Worm (Caenorhabditis elegans) whole organism, young adult: ENCODE data around the gene F37B12.1.

Source experiments
- D2030.7 ChIP-seq: fragments of 200-800 bp; sonication (Bioruptor generic); IDR thresholded peaks from 2 replicates; pipeline ENCODE4 v1.3.6; 2022; ENCODE audit warnings: missing genetic modification reagents, missing genetic modification characterization, missing compliant biosample characterization
- F22D6.2 ChIP-seq: sonication (generic microtip); optimal IDR thresholded peaks from 2 replicates; lab custom pipeline; 2016; ENCODE audit warnings: mild to moderate bottlenecking, missing genetic modification characterization, missing compliant biosample characterization
- F23B12.7 ChIP-seq: sonication (generic microtip); optimal IDR thresholded peaks from 2 replicates; lab custom pipeline; 2017; ENCODE audit warnings: missing genetic modification characterization, mild to moderate bottlenecking, missing compliant biosample characterization, antibody characterized with exemption, moderate library complexity; ENCODE audit not compliant: insufficient read depth
- F33H1.4 ChIP-seq: fragments of 200-800 bp; sonication (Bioruptor generic); IDR thresholded peaks from 2 replicates; pipeline ENCODE4 v1.3.6; 2022; ENCODE audit warnings: missing genetic modification reagents, missing genetic modification characterization, missing compliant biosample characterization
- F37B4.10 ChIP-seq: fragments of 200-800 bp; sonication (Bioruptor generic); IDR thresholded peaks from 2 replicates; pipeline ENCODE4 v1.3.6; 2022; ENCODE audit warnings: missing genetic modification characterization, missing compliant biosample characterization
- F39B2.1 ChIP-seq: fragments of 200-800 bp; sonication (Bioruptor generic); IDR thresholded peaks from 2 replicates; pipeline ENCODE4 v1.3.6; 2022; ENCODE audit warnings: missing genetic modification reagents, missing genetic modification characterization, missing compliant biosample characterization
- F52B5.7 ChIP-seq: sonication (generic microtip); optimal IDR thresholded peaks from 2 replicates; lab custom pipeline; 2016; ENCODE audit warnings: mild to moderate bottlenecking, missing genetic modification characterization, missing compliant biosample characterization
- Y79H2A.3 ChIP-seq: fragments of 200-800 bp; sonication (Bioruptor generic); conservative IDR thresholded peaks from 2 replicates; pipeline ENCODE4 v1.3.6; 2022; ENCODE audit warnings: missing genetic modification reagents, missing genetic modification characterization, missing compliant biosample characterization
- ama-1 ChIP-seq, 3 experiments: fragments of 150-350 bp in 1 of 3; sonication (generic microtip) in 2 of 3; optimal IDR thresholded peaks; 2 replicates each; lab custom pipeline; 2014 to 2018; ENCODE audit warnings: missing biosample characterization in 2 of 3, missing genetic modification characterization in 2 of 3, missing genetic modification reagents in 2 of 3
- ceh-79 ChIP-seq: sonication (generic microtip); optimal IDR thresholded peaks from 2 replicates; lab custom pipeline; 2017; ENCODE audit warnings: mild to moderate bottlenecking, missing genetic modification characterization, missing compliant biosample characterization
- ceh-91 ChIP-seq: fragments of 200-800 bp; sonication (Bioruptor generic); IDR thresholded peaks from 2 replicates; pipeline ENCODE4 v1.3.6; 2022; ENCODE audit warnings: missing genetic modification reagents, missing genetic modification characterization, missing compliant biosample characterization
- dpff-1 ChIP-seq: sonication (generic microtip); optimal IDR thresholded peaks from 2 replicates; lab custom pipeline; 2017; ENCODE audit warnings: mild to moderate bottlenecking, missing genetic modification characterization, missing compliant biosample characterization
- dpl-1 ChIP-seq: fragments of 150-350 bp; optimal IDR thresholded peaks from 2 replicates; lab custom pipeline; 2014; ENCODE audit warnings: missing biosample characterization, missing genetic modification reagents, missing genetic modification characterization
- egrh-3 ChIP-seq: fragments of 200-800 bp; sonication (Bioruptor generic); IDR thresholded peaks from 2 replicates; pipeline ENCODE4 v1.3.6; 2022; ENCODE audit warnings: missing genetic modification reagents, missing genetic modification characterization, missing compliant biosample characterization
- him-1 ChIP-seq: sonication (generic microtip); optimal IDR thresholded peaks from 2 replicates; lab custom pipeline; 2016; ENCODE audit warnings: missing genotype, missing genetic modification reagents, missing genetic modification characterization, missing compliant biosample characterization
- hlh-26 ChIP-seq: fragments of 200-800 bp; sonication (Bioruptor generic); conservative IDR thresholded peaks from 2 replicates; pipeline ENCODE4 v1.3.6; 2022; ENCODE audit warnings: missing genetic modification reagents, missing genetic modification characterization, missing compliant biosample characterization
- hsf-1 ChIP-seq: fragments of 200-800 bp; sonication (Bioruptor generic); IDR thresholded peaks from 2 replicates; pipeline ENCODE4 v1.3.6; 2022; ENCODE audit warnings: missing genetic modification reagents, missing genetic modification characterization, missing compliant biosample characterization
- lin-26 ChIP-seq: fragments of 200-800 bp; sonication (Bioruptor generic); IDR thresholded peaks from 2 replicates; pipeline ENCODE4 v1.3.6; 2022; ENCODE audit warnings: missing genetic modification reagents, missing genetic modification characterization, missing compliant biosample characterization
- lin-35 ChIP-seq, 3 experiments: fragments of 150-350 bp in 2 of 3; sonication (generic microtip) in 1 of 3; optimal IDR thresholded peaks; 2 replicates each; lab custom pipeline; 2014 to 2018; ENCODE audit warnings: missing biosample characterization in 3 of 3, missing genetic modification characterization in 3 of 3, missing genetic modification reagents in 3 of 3
- lin-40 ChIP-seq: sonication (generic microtip); optimal IDR thresholded peaks from 2 replicates; lab custom pipeline; 2016; ENCODE audit warnings: missing genetic modification characterization, mild to moderate bottlenecking, missing compliant biosample characterization, missing genotype, missing genetic modification reagents
- lin-54 ChIP-seq: fragments of 200-800 bp; sonication (Bioruptor generic); optimal IDR thresholded peaks from 2 replicates; lab custom pipeline; 2018; ENCODE audit warnings: mild to moderate bottlenecking, missing genetic modification characterization, missing compliant biosample characterization
- lsl-1 ChIP-seq: fragments of 200-800 bp; sonication (Bioruptor generic); optimal IDR thresholded peaks from 2 replicates; lab custom pipeline; 2018; ENCODE audit warnings: mild to moderate bottlenecking, missing genetic modification characterization, moderate library complexity, missing compliant biosample characterization
- lsy-27 ChIP-seq: sonication (generic microtip); optimal IDR thresholded peaks from 2 replicates; lab custom pipeline; 2017; ENCODE audit warnings: missing genetic modification characterization, mild to moderate bottlenecking, missing compliant biosample characterization, antibody characterized with exemption, missing genotype, borderline replicate concordance; ENCODE audit not compliant: insufficient read depth
- madf-10 ChIP-seq: sonication (generic microtip); optimal IDR thresholded peaks from 2 replicates; lab custom pipeline; 2016; ENCODE audit warnings: mild to moderate bottlenecking, missing genetic modification characterization, missing compliant biosample characterization
- madf-6 ChIP-seq: fragments of 200-800 bp; sonication (Bioruptor generic); IDR thresholded peaks from 2 replicates; pipeline ENCODE4 v1.3.6; 2022; ENCODE audit warnings: missing genetic modification reagents, missing genetic modification characterization, missing compliant biosample characterization
- mcd-1 ChIP-seq: fragments of 200-800 bp; sonication (Bioruptor generic); IDR thresholded peaks from 2 replicates; pipeline ENCODE4 v1.3.6; 2022; ENCODE audit warnings: missing genetic modification reagents, missing genetic modification characterization, missing compliant biosample characterization
- mel-28 ChIP-seq: sonication (generic microtip); optimal IDR thresholded peaks from 2 replicates; lab custom pipeline; 2016; ENCODE audit warnings: borderline replicate concordance, mild to moderate bottlenecking, missing genetic modification characterization, missing compliant biosample characterization
- nhr-27 ChIP-seq: fragments of 200-800 bp; sonication (Bioruptor generic); optimal IDR thresholded peaks from 2 replicates; lab custom pipeline; 2018; ENCODE audit warnings: mild to moderate bottlenecking, missing genetic modification characterization, moderate library complexity, missing compliant biosample characterization
- nhr-80 ChIP-seq: sonication (generic microtip); optimal IDR thresholded peaks from 2 replicates; lab custom pipeline; 2016; ENCODE audit warnings: missing genetic modification characterization, missing compliant biosample characterization
- pbrm-1 ChIP-seq: fragments of 200-800 bp; sonication (Bioruptor generic); IDR thresholded peaks from 2 replicates; pipeline ENCODE4 v1.3.6; 2022; ENCODE audit warnings: missing genetic modification reagents, missing genetic modification characterization, missing compliant biosample characterization
- rpc-1 ChIP-seq, 2 experiments: fragments of 150-350 bp in 1 of 2; sonication (generic microtip) in 1 of 2; optimal IDR thresholded peaks; 2 replicates each; lab custom pipeline; 2014 to 2018; ENCODE audit warnings: missing biosample characterization in 1 of 2, missing genetic modification characterization in 1 of 2, missing genetic modification reagents in 1 of 2, missing genotype in 1 of 2
- somi-1 ChIP-seq: fragments of 200-800 bp; sonication (Bioruptor generic); optimal IDR thresholded peaks from 2 replicates; lab custom pipeline; 2018; ENCODE audit warnings: mild to moderate bottlenecking, missing genetic modification characterization, missing compliant biosample characterization
- tbp1 ChIP-seq: fragments of 200-800 bp; sonication (Bioruptor generic); optimal IDR thresholded peaks from 2 replicates; lab custom pipeline; 2018; ENCODE audit warnings: mild to moderate bottlenecking, missing genetic modification characterization, missing compliant biosample characterization
- tlf-1 ChIP-seq: fragments of 200-800 bp; sonication (Bioruptor generic); optimal IDR thresholded peaks from 2 replicates; lab custom pipeline; 2018; ENCODE audit warnings: mild to moderate bottlenecking, missing genetic modification characterization, missing compliant biosample characterization
- unc-130 ChIP-seq: sonication (generic microtip); optimal IDR thresholded peaks from 2 replicates; lab custom pipeline; 2016; ENCODE audit warnings: missing genetic modification reagents, missing genetic modification characterization, missing compliant biosample characterization
- unc-62 ChIP-seq: fragments of 150-350 bp; optimal IDR thresholded peaks from 2 replicates; lab custom pipeline; 2014; ENCODE audit warnings: missing biosample characterization, missing genetic modification reagents, missing genetic modification characterization
- zfh-2 ChIP-seq: fragments of 200-800 bp; sonication (Bioruptor generic); conservative IDR thresholded peaks from 2 replicates; pipeline ENCODE4 v1.3.6; 2022; ENCODE audit warnings: missing genetic modification reagents, missing genetic modification characterization, missing compliant biosample characterization
- zim-3 ChIP-seq: sonication (generic microtip); optimal IDR thresholded peaks from 2 replicates; lab custom pipeline; 2017; ENCODE audit warnings: mild to moderate bottlenecking, missing genetic modification characterization, moderate library complexity, missing compliant biosample characterization
- ztf-22 ChIP-seq: fragments of 200-800 bp; sonication (Bioruptor generic); optimal IDR thresholded peaks from 2 replicates; lab custom pipeline; 2018; ENCODE audit warnings: mild to moderate bottlenecking, missing genetic modification characterization, moderate library complexity, missing compliant biosample characterization
- ztf-25 ChIP-seq: fragments of 200-800 bp; sonication (Bioruptor generic); IDR thresholded peaks from 2 replicates; pipeline ENCODE4 v1.3.6; 2022; ENCODE audit warnings: missing genetic modification reagents, missing genetic modification characterization, missing compliant biosample characterization
- ztf-3 ChIP-seq: fragments of 200-800 bp; sonication (Bioruptor generic); optimal IDR thresholded peaks from 2 replicates; lab custom pipeline; 2018; ENCODE audit warnings: mild to moderate bottlenecking, missing genetic modification characterization, missing compliant biosample characterization

Gene F37B12.1

DNA sequence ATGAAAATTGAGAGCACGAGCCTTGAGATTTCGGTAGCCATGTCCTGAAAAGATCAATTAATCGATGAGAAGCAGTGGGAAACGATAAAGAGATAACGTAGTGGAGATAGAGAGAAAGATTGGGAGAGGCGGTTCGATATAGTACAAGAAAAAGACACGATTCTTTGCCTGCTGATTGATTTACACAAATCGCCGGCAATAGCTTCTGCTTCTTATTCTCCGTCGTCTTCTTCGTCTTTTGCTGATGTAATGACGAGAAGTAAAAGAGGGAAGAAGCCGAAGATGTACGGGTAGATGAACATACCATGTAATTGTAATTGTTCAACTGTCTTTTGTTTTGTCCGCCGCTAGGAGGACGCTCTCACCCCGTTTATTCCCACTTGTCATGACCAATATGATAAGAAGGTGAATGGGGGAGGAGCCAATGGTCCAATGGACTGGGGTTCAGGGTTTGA, at the start of gene F37B12.1:
Gene F37B12.1 (minus strand): TSS at position 51 of the 455 bp plus-strand sequence.
- TF ChIP-seq ceh-91 (GFP tag; lab: Robert Waterston, UW), result no peak
- TF ChIP-seq F37B4.10 (GFP tag; lab: Robert Waterston, UW), result 0 out of 2 replicates have a peak, but pooled peaks have one; percentile 44
- no peak for TF ChIP-seq Y79H2A.3 (GFP tag; lab: Robert Waterston, UW)

ce11 chrII:9078351-9078750, 49.3 kb upstream of the F37B12.1 start:
- TF ChIP-seq ztf-3 (GFP tag; lab: Kevin White, UChicago), result no peak
- TF ChIP-seq zim-3, result no peak
- TF ChIP-seq F39B2.1 (GFP tag; lab: Robert Waterston, UW), result no peak
- TF ChIP-seq lsl-1 (GFP tag; lab: Kevin White, UChicago), result no peak

ce11 chrII:9076098-9076879, 47.2 kb upstream of the F37B12.1 start:
- no peak for TF ChIP-seq D2030.7 (GFP tag; lab: Robert Waterston, UW)
- TF ChIP-seq F39B2.1 (GFP tag; lab: Robert Waterston, UW), result no peak
- TF ChIP-seq nhr-80, result peak; percentile 46

DNA sequence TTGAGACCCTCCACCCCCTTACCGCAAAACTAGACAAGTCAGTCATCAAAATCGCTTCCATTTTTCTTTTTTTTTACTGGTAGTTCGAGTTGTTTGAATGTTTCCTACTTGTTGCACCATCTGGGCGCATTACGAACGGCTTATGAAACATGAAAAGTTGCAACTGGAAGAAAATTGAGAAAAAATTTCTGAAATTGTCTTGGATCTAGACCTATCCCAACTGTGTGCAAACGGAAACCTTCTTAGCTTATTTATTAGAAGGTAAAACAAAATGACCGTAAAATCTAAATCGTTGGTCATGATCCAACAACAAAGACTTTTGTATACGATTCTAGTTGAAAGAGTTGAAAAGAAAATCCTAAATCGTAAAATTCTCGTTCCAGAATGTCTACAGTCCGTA, 45.4 kb upstream of the F37B12.1 start:
- no peak for TF ChIP-seq pbrm-1 (GFP tag; lab: Robert Waterston, UW)
- no peak for TF ChIP-seq hsf-1 (GFP tag; lab: Robert Waterston, UW)
- TF ChIP-seq him-1, result no peak
- no peak for TF ChIP-seq tbp1
- TF ChIP-seq rpc-1 (optimal IDR thresholded peaks at IDR 0.05; lab: Kevin White, UChicago), result no peak
- no peak for TF ChIP-seq rpc-1 (tag; optimal IDR thresholded peaks at IDR 0.05; lab: Kevin White, UChicago)
- no peak for TF ChIP-seq mel-28 (tag; lab: Kevin White, UChicago)
- TF ChIP-seq zfh-2 (GFP tag; lab: Robert Waterston, UW), result no peak
- no peak for TF ChIP-seq madf-6 (GFP tag; lab: Robert Waterston, UW)
- TF ChIP-seq ama-1 (optimal IDR thresholded peaks at IDR 0.05; lab: Kevin White, UChicago), result no peak
- TF ChIP-seq ama-1 (GFP tag; optimal IDR thresholded peaks at IDR 0.05; lab: Kevin White, UChicago), result no peak
- no peak for TF ChIP-seq F52B5.7 (tag; lab: Kevin White, UChicago)
- TF ChIP-seq ztf-22, result no peak
- no peak for TF ChIP-seq egrh-3 (GFP tag; lab: Robert Waterston, UW)
- TF ChIP-seq hlh-26 (GFP tag; lab: Robert Waterston, UW), result no peak
- TF ChIP-seq dpff-1 (tag; lab: Kevin White, UChicago), result no peak
- no peak for TF ChIP-seq lin-40 (tag; lab: Kevin White, UChicago)
- TF ChIP-seq nhr-27 (tag; lab: Kevin White, UChicago), result no peak
- TF ChIP-seq mcd-1, result no peak
- no peak for TF ChIP-seq ztf-3 (GFP tag; lab: Kevin White, UChicago)
- TF ChIP-seq ceh-79 (tag; lab: Kevin White, UChicago), result no peak
- TF ChIP-seq lin-26, result no peak

- TF ChIP-seq F33H1.4 (GFP tag; lab: Robert Waterston, UW) (no peak), tlf-1 (GFP tag; lab: Kevin White, UChicago) (no peak), nhr-27 (tag; lab: Kevin White, UChicago) (no peak), nhr-80 (no peak), dpl-1 (no peak), unc-130 (GFP tag; lab: Kevin White, UChicago) (no peak), lin-35 (GFP tag; optimal IDR thresholded peaks at IDR 0.05; lab: Kevin White, UChicago) (no peak), lsy-27 (tag; lab: Kevin White, UChicago) (no peak), F23B12.7 (tag; lab: Kevin White, UChicago) (no peak), lin-54 (no peak), ztf-25 (no peak), madf-10 (tag; lab: Kevin White, UChicago) (no peak), somi-1 (GFP tag; lab: Kevin White, UChicago) (no peak), F22D6.2 (tag; lab: Kevin White, UChicago) (no peak), ceh-91 (GFP tag; lab: Robert Waterston, UW) (no peak), unc-62 (no peak)
Observed at ce11 chrII:9072769-9073168, 43.7 kb upstream of the F37B12.1 start.
